Worm (Caenorhabditis elegans) whole organism, young adult: ENCODE results near the gene fkh-9.

Experiments used
- B0019.2 ChIP-seq: fragments of 200-800 bp; sonication (Bioruptor generic); conservative IDR thresholded peaks from 2 replicates; pipeline ENCODE4 v1.3.6; 2022; ENCODE audit warnings: missing genetic modification reagents, missing genetic modification characterization, missing compliant biosample characterization
- D2030.7 ChIP-seq: fragments of 200-800 bp; sonication (Bioruptor generic); IDR thresholded peaks from 2 replicates; pipeline ENCODE4 v1.3.6; 2022; ENCODE audit warnings: missing genetic modification reagents, missing genetic modification characterization, missing compliant biosample characterization
- bed-2 ChIP-seq: fragments of 200-800 bp; sonication (Bioruptor generic); IDR thresholded peaks from 2 replicates; pipeline ENCODE4 v1.3.6; 2022; ENCODE audit warnings: missing genetic modification reagents, missing genetic modification characterization, missing compliant biosample characterization
- ceh-79 ChIP-seq: sonication (generic microtip); optimal IDR thresholded peaks from 2 replicates; lab custom pipeline; 2017; ENCODE audit warnings: mild to moderate bottlenecking, missing genetic modification characterization, missing compliant biosample characterization
- ets-4 ChIP-seq: fragments of 200-800 bp; sonication (Bioruptor generic); optimal IDR thresholded peaks from 2 replicates; lab custom pipeline; 2018; ENCODE audit warnings: mild to moderate bottlenecking, missing genetic modification characterization, missing compliant biosample characterization
- hlh-12 ChIP-seq: sonication (generic microtip); optimal IDR thresholded peaks from 2 replicates; lab custom pipeline; 2016; ENCODE audit warnings: missing genetic modification characterization, missing compliant biosample characterization
- hrde-1 ChIP-seq: sonication (generic microtip); optimal IDR thresholded peaks from 2 replicates; lab custom pipeline; 2016; ENCODE audit warnings: missing genetic modification characterization, mild to moderate bottlenecking, missing compliant biosample characterization, moderate library complexity, missing genotype, missing genetic modification reagents, borderline replicate concordance
- lir-1 ChIP-seq: fragments of 200-800 bp; sonication (Bioruptor generic); conservative IDR thresholded peaks from 2 replicates; pipeline ENCODE4 v1.3.6; 2022; ENCODE audit warnings: missing genetic modification reagents, missing genetic modification characterization, missing compliant biosample characterization
- sdz-38 ChIP-seq: sonication (generic microtip); optimal IDR thresholded peaks from 2 replicates; lab custom pipeline; 2016; ENCODE audit warnings: missing genotype, missing genetic modification characterization, missing compliant biosample characterization

- TF ChIP-seq ets-4 (GFP tag; lab: Kevin White, UChicago) (no peak), bed-2 (no peak), ceh-79 (tag; lab: Kevin White, UChicago) (no peak), lir-1 (GFP tag; lab: Robert Waterston, UW) (no peak), B0019.2 (GFP tag; lab: Robert Waterston, UW) (no peak), D2030.7 (GFP tag; lab: Robert Waterston, UW) (no peak), hlh-12 (tag; lab: Kevin White, UChicago) (no peak), sdz-38 (tag; lab: Kevin White, UChicago) (no peak), hrde-1 (no peak)
Measured at ce11 chrX:3802743-3803142, 24.0 kb downstream of the fkh-9 start.
